Fruit fly (Drosophila melanogaster) whole organism, embryonic: ENCODE results near the gene PGRP-LF.

Experiments
- Ada2b ChIP-seq: fragments of 200-800 bp; sonication (Bioruptor generic); IDR thresholded peaks from 2 replicates; pipeline ENCODE4 v1.3.6; 2022; ENCODE audit warnings: missing biosample characterization, missing genetic modification characterization
- Awh ChIP-seq: fragments of 200-800 bp; sonication (Bioruptor generic); IDR thresholded peaks from 2 replicates; pipeline ENCODE4, ENCODE4 v1.3.6; 2022; ENCODE audit warnings: missing biosample characterization, missing genetic modification characterization
- Blimp-1 ChIP-seq: fragments of 200-800 bp; sonication (Bioruptor generic); optimal IDR thresholded peaks from 3 replicates; lab custom pipeline; 2018; ENCODE audit warnings: missing biosample characterization, missing genetic modification characterization, mild to moderate bottlenecking, moderate library complexity, missing genetic modification reagents
- BtbVII ChIP-seq: fragments of 200-800 bp; sonication (Bioruptor generic); optimal IDR thresholded peaks from 3 replicates; lab custom pipeline; 2017; ENCODE audit warnings: missing biosample characterization, mild to moderate bottlenecking, missing genetic modification characterization
- CG13624 ChIP-seq: fragments of 200-800 bp; sonication (Bioruptor generic); optimal IDR thresholded peaks from 2 replicates; lab custom pipeline; 2016; ENCODE audit warnings: missing biosample characterization, missing genetic modification characterization
- CG14860 ChIP-seq: fragments of 200-800 bp; sonication (Bioruptor generic); IDR thresholded peaks from 3 replicates; pipeline ENCODE4 v1.3.6; 2022; ENCODE audit warnings: missing biosample characterization, missing genetic modification characterization; ENCODE audit not compliant: partially characterized antibody
- CG17385 ChIP-seq: fragments of 200-800 bp; sonication (Bioruptor generic); optimal IDR thresholded peaks from 3 replicates; lab custom pipeline; 2018; ENCODE audit warnings: missing biosample characterization, mild to moderate bottlenecking, missing genetic modification characterization
- CG2199 ChIP-seq: fragments of 200-800 bp; sonication (Bioruptor generic); IDR thresholded peaks from 3 replicates; pipeline ENCODE4 v1.3.6; 2022; ENCODE audit warnings: missing biosample characterization, missing genetic modification characterization
- CG2889 ChIP-seq: fragments of 200-800 bp; sonication (Bioruptor generic); IDR thresholded peaks from 3 replicates; pipeline ENCODE4 v1.3.6; 2022; ENCODE audit warnings: missing biosample characterization, missing genetic modification characterization
- CG31365 ChIP-seq: fragments of 200-800 bp; sonication (Bioruptor generic); optimal IDR thresholded peaks from 2 replicates; lab custom pipeline; 2018; ENCODE audit warnings: missing biosample characterization, mild to moderate bottlenecking, missing genetic modification characterization
- CG33557 ChIP-seq: fragments of 200-800 bp; sonication (Bioruptor generic); optimal IDR thresholded peaks from 2 replicates; lab custom pipeline; 2019; ENCODE audit warnings: missing biosample characterization, mild to moderate bottlenecking, missing genetic modification characterization, moderate library complexity
- CG3407 ChIP-seq: fragments of 200-800 bp; sonication (Bioruptor generic); optimal IDR thresholded peaks from 2 replicates; lab custom pipeline; 2018; ENCODE audit warnings: missing biosample characterization, mild to moderate bottlenecking, missing genetic modification characterization
- CG3847 ChIP-seq: fragments of 200-800 bp; sonication (Bioruptor generic); IDR thresholded peaks from 2 replicates; pipeline ENCODE4 v1.3.6; 2022; ENCODE audit warnings: missing biosample characterization, missing genetic modification characterization
- CG4730 ChIP-seq: fragments of 200-800 bp; sonication (Bioruptor generic); IDR thresholded peaks from 2 replicates; pipeline ENCODE4 v1.3.6; 2022; ENCODE audit warnings: missing biosample characterization, missing genetic modification characterization
- CG6791 ChIP-seq: fragments of 200-800 bp; sonication (Bioruptor generic); IDR thresholded peaks from 3 replicates; pipeline ENCODE4 v1.3.6; 2022; ENCODE audit warnings: missing biosample characterization, missing genetic modification characterization; ENCODE audit not compliant: partially characterized antibody
- CG8359 ChIP-seq: fragments of 200-800 bp; sonication (Bioruptor generic); optimal IDR thresholded peaks from 2 replicates; lab custom pipeline; 2017; ENCODE audit warnings: missing biosample characterization, mild to moderate bottlenecking, missing genetic modification characterization, borderline replicate concordance
- CG8944 ChIP-seq: fragments of 200-800 bp; sonication (Bioruptor generic); optimal IDR thresholded peaks from 3 replicates; lab custom pipeline; 2016; ENCODE audit warnings: missing biosample characterization, missing genetic modification characterization
- E2f2 ChIP-seq: fragments of 200-800 bp; sonication (Bioruptor generic); IDR thresholded peaks from 2 replicates; pipeline ENCODE4 v1.3.6; 2022; ENCODE audit warnings: missing biosample characterization, missing genetic modification characterization
- Eip74EF ChIP-seq, 2 experiments: fragments of 200-800 bp in 1 of 2; fragments of >200 bp in 1 of 2; sonication (Bioruptor generic) in 1 of 2; optimal IDR thresholded peaks; 2 replicates each; lab custom pipeline; 2017 to 2019; ENCODE audit warnings: missing biosample characterization in 2 of 2, missing genetic modification characterization in 2 of 2, mild to moderate bottlenecking in 1 of 2, moderate library complexity in 1 of 2
- Ets97D ChIP-seq: fragments of 200-800 bp; sonication (Bioruptor generic); optimal IDR thresholded peaks from 3 replicates; lab custom pipeline; 2016; ENCODE audit warnings: missing biosample characterization, missing genetic modification characterization
- Gsc ChIP-seq: fragments of 200-800 bp; sonication (Bioruptor generic); IDR thresholded peaks from 2 replicates; pipeline ENCODE4 v1.3.6; 2022; ENCODE audit warnings: missing biosample characterization, missing genetic modification characterization
- Gug ChIP-seq: fragments of 200-800 bp; sonication (Bioruptor generic); IDR thresholded peaks from 4 replicates; pipeline ENCODE4 v1.3.6; 2022; ENCODE audit warnings: missing biosample characterization, missing genetic modification characterization
- Hr78 ChIP-seq, 2 experiments: fragments of 200-800 bp in 1 of 2; fragments of >200 bp in 1 of 2; sonication (Bioruptor generic) in 1 of 2; optimal IDR thresholded peaks; 2 replicates each; lab custom pipeline; 2017 to 2019; ENCODE audit warnings: missing biosample characterization in 2 of 2, missing genetic modification characterization in 2 of 2, mild to moderate bottlenecking in 1 of 2, moderate library complexity in 1 of 2
- NK7.1 ChIP-seq: fragments of 200-800 bp; sonication (Bioruptor generic); optimal IDR thresholded peaks from 3 replicates; lab custom pipeline; 2016; ENCODE audit warnings: missing biosample characterization, missing genetic modification characterization
- Nf-YC ChIP-seq: fragments of 200-800 bp; optimal IDR thresholded peaks from 3 replicates; lab custom pipeline; 2019; ENCODE audit warnings: missing biosample characterization, mild to moderate bottlenecking, missing genetic modification characterization, moderate library complexity
- Six4 ChIP-seq: fragments of 200-800 bp; sonication (Bioruptor generic); optimal IDR thresholded peaks from 2 replicates; lab custom pipeline; 2016; ENCODE audit warnings: missing biosample characterization, missing genetic modification characterization
- Spps ChIP-seq: fragments of 200-800 bp; sonication (Bioruptor generic); optimal IDR thresholded peaks from 2 replicates; lab custom pipeline; 2018; ENCODE audit warnings: missing biosample characterization, mild to moderate bottlenecking, missing genetic modification characterization
- abd-A ChIP-seq: fragments of 200-800 bp; sonication (Bioruptor generic); optimal IDR thresholded peaks from 3 replicates; lab custom pipeline; 2019; ENCODE audit warnings: missing biosample characterization, mild to moderate bottlenecking, missing genetic modification characterization, moderate library complexity
- bbx ChIP-seq: fragments of 200-800 bp; sonication (Bioruptor generic); IDR thresholded peaks from 2 replicates; pipeline ENCODE4 v1.3.6; 2022; ENCODE audit warnings: missing biosample characterization, missing genetic modification characterization; ENCODE audit not compliant: partially characterized antibody
- br ChIP-seq: fragments of >200 bp; optimal IDR thresholded peaks from 2 replicates; lab custom pipeline; 2017
- cg ChIP-seq: fragments of 200-800 bp; sonication (Bioruptor generic); optimal IDR thresholded peaks from 3 replicates; lab custom pipeline; 2019; ENCODE audit warnings: missing biosample characterization, mild to moderate bottlenecking, missing genetic modification characterization, moderate library complexity
- chm ChIP-seq: fragments of 200-800 bp; sonication (Bioruptor generic); IDR thresholded peaks from 2 replicates; pipeline ENCODE4 v1.3.6; 2022; ENCODE audit warnings: missing biosample characterization, missing genetic modification characterization
- ci ChIP-seq: fragments of 200-800 bp; sonication (Bioruptor generic); IDR thresholded peaks from 3 replicates; pipeline ENCODE4 v1.3.6; 2022; ENCODE audit warnings: missing biosample characterization, missing genetic modification characterization
- cwo ChIP-seq: fragments of 200-800 bp; sonication (Bioruptor generic); optimal IDR thresholded peaks from 3 replicates; lab custom pipeline; 2017; ENCODE audit warnings: missing biosample characterization, missing genetic modification characterization, mild to moderate bottlenecking, moderate library complexity, missing genetic modification reagents
- grau ChIP-seq: fragments of 200-800 bp; optimal IDR thresholded peaks from 3 replicates; lab custom pipeline; 2019; ENCODE audit warnings: missing biosample characterization, mild to moderate bottlenecking, missing genetic modification characterization, moderate library complexity
- grn ChIP-seq: fragments of 200-800 bp; sonication (Bioruptor generic); optimal IDR thresholded peaks from 3 replicates; lab custom pipeline; 2017; ENCODE audit warnings: missing biosample characterization, missing genetic modification characterization
- hkb ChIP-seq, 2 experiments: fragments of 200-800 bp in 1 of 2; fragments of >200 bp in 1 of 2; sonication (Bioruptor generic) in 1 of 2; IDR thresholded peaks in 1 of 2; optimal IDR thresholded peaks in 1 of 2; 2 replicates each; pipeline versions ENCODE4 v1.3.6 to Lab custom; 2017 to 2022; ENCODE audit warnings: missing biosample characterization in 1 of 2, missing genetic modification characterization in 1 of 2
- hth ChIP-seq: fragments of >200 bp; optimal IDR thresholded peaks from 2 replicates; lab custom pipeline; 2017; ENCODE audit warnings: inconsistent platforms
- ind ChIP-seq: fragments of 200-800 bp; sonication (Bioruptor generic); optimal IDR thresholded peaks from 3 replicates; lab custom pipeline; 2016; ENCODE audit warnings: missing biosample characterization, missing genetic modification characterization
- knrl ChIP-seq: fragments of 200-800 bp; sonication (Bioruptor generic); IDR thresholded peaks from 3 replicates; pipeline ENCODE4 v1.3.6; 2022; ENCODE audit warnings: missing biosample characterization, missing genetic modification characterization; ENCODE audit not compliant: partially characterized antibody
- lbe ChIP-seq: fragments of 200-800 bp; sonication (Bioruptor generic); optimal IDR thresholded peaks from 2 replicates; lab custom pipeline; 2016; ENCODE audit warnings: missing biosample characterization, mild to moderate bottlenecking, missing genetic modification characterization
- lola ChIP-seq, 3 experiments: fragments of >200 bp in 2 of 3; fragments of 200-800 bp in 1 of 3; sonication (Bioruptor generic) in 1 of 3; optimal IDR thresholded peaks; 2 replicates each; lab custom pipeline; 2017 to 2019; ENCODE audit warnings: missing biosample characterization in 3 of 3, missing genetic modification characterization in 3 of 3, mild to moderate bottlenecking in 1 of 3, moderate library complexity in 1 of 3
- mirr ChIP-seq: fragments of 200-800 bp; sonication (Bioruptor generic); optimal IDR thresholded peaks from 3 replicates; lab custom pipeline; 2018; ENCODE audit warnings: missing biosample characterization, mild to moderate bottlenecking, missing genetic modification characterization
- nau ChIP-seq: fragments of 200-800 bp; sonication (Bioruptor generic); optimal IDR thresholded peaks from 3 replicates; lab custom pipeline; 2017; ENCODE audit warnings: missing biosample characterization, mild to moderate bottlenecking, missing genetic modification characterization, missing genetic modification reagents
- org-1 ChIP-seq: fragments of 200-800 bp; sonication (Bioruptor generic); optimal IDR thresholded peaks from 2 replicates; lab custom pipeline; 2017; ENCODE audit warnings: missing biosample characterization, missing genetic modification characterization
- pnt ChIP-seq: fragments of 200-800 bp; sonication (Bioruptor generic); optimal IDR thresholded peaks from 3 replicates; lab custom pipeline; 2016; ENCODE audit warnings: missing biosample characterization, missing genetic modification characterization
- sob ChIP-seq: fragments of 200-800 bp; sonication (Bioruptor generic); IDR thresholded peaks from 2 replicates; pipeline ENCODE4 v1.3.6; 2022; ENCODE audit warnings: missing biosample characterization, missing genetic modification characterization
- tin ChIP-seq: fragments of 200-800 bp; sonication (Bioruptor generic); optimal IDR thresholded peaks from 3 replicates; lab custom pipeline; 2016; ENCODE audit warnings: missing biosample characterization, missing genetic modification characterization
- tio ChIP-seq: fragments of 200-800 bp; sonication (Bioruptor generic); optimal IDR thresholded peaks from 2 replicates; lab custom pipeline; 2017; ENCODE audit warnings: missing biosample characterization, missing genetic modification characterization, inconsistent platforms
- trh ChIP-seq: fragments of 200-800 bp; sonication (Bioruptor generic); optimal IDR thresholded peaks from 2 replicates; lab custom pipeline; 2016; ENCODE audit warnings: missing biosample characterization, missing genetic modification characterization

The PGRP-LF gene

dm6 chr3L:9333745-9334382 is 15.5 kb upstream of the PGRP-LF start, which contains the start of gene PGRP-LA (continued):
- TF ChIP-seq CG8359 (no peak), BtbVII (peak; percentile 13), hth (lab: Kevin White, UChicago) (no peak), pnt (GFP tag; lab: Kevin White, UChicago) (no peak), Blimp-1 (no peak), Eip74EF (GFP tag; optimal IDR thresholded peaks at IDR 0.05; lab: Kevin White, UChicago) (no peak), knrl (GFP tag; lab: Robert Waterston, UW) (no peak), trh (GFP tag; lab: Kevin White, UChicago) (no peak), chm (GFP tag; lab: Robert Waterston, UW) (no peak), cwo (GFP tag; lab: Kevin White, UChicago) (no peak), tio (GFP tag; lab: Kevin White, UChicago) (no peak), Awh (GFP tag; lab: Robert Waterston, UW) (no peak), Ets97D (GFP tag; lab: Kevin White, UChicago) (no peak), ci (GFP tag; lab: Robert Waterston, UW) (peak; percentile 70; the same call in 2 of the 3 replicates), CG3847 (no peak), grn (GFP tag; lab: Kevin White, UChicago) (no peak), CG2889 (GFP tag; lab: Robert Waterston, UW) (no peak), CG14860 (GFP tag; lab: Robert Waterston, UW) (no peak), Nf-YC (tag; lab: Kevin White, UChicago) (no peak), CG3407 (GFP tag; lab: Kevin White, UChicago) (no peak), ind (GFP tag; lab: Kevin White, UChicago) (peak; percentile 17), CG4730 (GFP tag; lab: Robert Waterston, UW) (no peak), lbe (GFP tag; lab: Kevin White, UChicago) (no peak), tin (GFP tag; lab: Kevin White, UChicago) (peak; percentile 2), CG6791 (no peak), Hr78 (GFP tag; optimal IDR thresholded peaks at IDR 0.05; lab: Kevin White, UChicago) (no peak), org-1 (GFP tag; lab: Kevin White, UChicago) (no peak), hkb (optimal IDR thresholded peaks at IDR 0.05; lab: Kevin White, UChicago) (no peak), hkb (GFP tag; IDR thresholded peaks at IDR 0.05; lab: Robert Waterston, UW) (no peak), sob (peak; percentile 64; the same call in 1 of the 2 replicates), CG13624 (GFP tag; lab: Kevin White, UChicago) (no peak), CG31365 (tag; lab: Kevin White, UChicago) (no peak), E2f2 (GFP tag; lab: Robert Waterston, UW) (peak; percentile 54), CG8944 (GFP tag; lab: Kevin White, UChicago) (no peak), Spps (tag; lab: Kevin White, UChicago) (no peak), CG17385 (GFP tag; lab: Kevin White, UChicago) (peak; percentile 22), mirr (GFP tag; lab: Kevin White, UChicago) (peak; percentile 11), cg (GFP tag; lab: Kevin White, UChicago) (no peak), grau (tag; lab: Kevin White, UChicago) (peak; percentile 39), CG33557 (GFP tag; lab: Kevin White, UChicago) (no peak), lola (GFP tag; optimal IDR thresholded peaks at IDR 0.05; lab: Kevin White, UChicago) (no peak), Gsc (GFP tag; lab: Robert Waterston, UW) (no peak), abd-A (tag; lab: Kevin White, UChicago) (no peak), NK7.1 (GFP tag; lab: Kevin White, UChicago) (no peak), Ada2b (GFP tag; lab: Robert Waterston, UW) (no peak), bbx (GFP tag; lab: Robert Waterston, UW) (no peak), nau (GFP tag; lab: Kevin White, UChicago) (no peak), CG2199 (GFP tag; lab: Robert Waterston, UW) (no peak), Six4 (peak; percentile 1), br (lab: Kevin White, UChicago) (no peak), Gug (GFP tag; lab: Robert Waterston, UW) (no peak)
